Worm (Caenorhabditis elegans) whole organism, young adult: ENCODE data around the gene W05H9.4.

ENCODE experiments used
- B0019.2 ChIP-seq: fragments of 200-800 bp; sonication (Bioruptor generic); conservative IDR thresholded peaks from 2 replicates; pipeline ENCODE4 v1.3.6; 2022; ENCODE audit warnings: missing genetic modification reagents, missing genetic modification characterization, missing compliant biosample characterization
- B0261.1 ChIP-seq: sonication (generic microtip); optimal IDR thresholded peaks from 2 replicates; lab custom pipeline; 2016; ENCODE audit warnings: mild to moderate bottlenecking, missing genetic modification characterization, moderate library complexity, missing compliant biosample characterization
- C17E4.6 ChIP-seq: fragments of 200-800 bp; sonication (Bioruptor generic); IDR thresholded peaks from 2 replicates; pipeline ENCODE4 v1.3.6; 2022; ENCODE audit warnings: missing genetic modification reagents, missing genetic modification characterization, missing compliant biosample characterization
- F10E7.11 ChIP-seq: sonication (generic microtip); optimal IDR thresholded peaks from 2 replicates; lab custom pipeline; 2017; ENCODE audit warnings: mild to moderate bottlenecking, missing genetic modification characterization, moderate library complexity, missing compliant biosample characterization
- F33H1.4 ChIP-seq: fragments of 200-800 bp; sonication (Bioruptor generic); IDR thresholded peaks from 2 replicates; pipeline ENCODE4 v1.3.6; 2022; ENCODE audit warnings: missing genetic modification reagents, missing genetic modification characterization, missing compliant biosample characterization
- F52B5.7 ChIP-seq: sonication (generic microtip); optimal IDR thresholded peaks from 2 replicates; lab custom pipeline; 2016; ENCODE audit warnings: mild to moderate bottlenecking, missing genetic modification characterization, missing compliant biosample characterization
- K11D2.4 ChIP-seq: fragments of 200-800 bp; sonication (Bioruptor generic); IDR thresholded peaks from 2 replicates; pipeline ENCODE4 v1.3.6; 2022; ENCODE audit warnings: missing genetic modification reagents, missing genetic modification characterization, missing compliant biosample characterization
- T26A5.8 ChIP-seq: sonication (generic microtip); optimal IDR thresholded peaks from 2 replicates; lab custom pipeline; 2016; ENCODE audit warnings: missing genetic modification characterization, missing compliant biosample characterization
- Y56A3A.18 ChIP-seq: fragments of 200-800 bp; sonication (Bioruptor generic); IDR thresholded peaks from 2 replicates; pipeline ENCODE4 v1.3.6; 2022; ENCODE audit warnings: missing genetic modification reagents, missing genetic modification characterization, missing compliant biosample characterization
- Y67H2A.10 ChIP-seq: fragments of 200-800 bp; sonication (Bioruptor generic); conservative IDR thresholded peaks from 2 replicates; pipeline ENCODE4 v1.3.6; 2022; ENCODE audit warnings: missing genetic modification reagents, missing genetic modification characterization, missing compliant biosample characterization
- ZK185.1 ChIP-seq: sonication (generic microtip); optimal IDR thresholded peaks from 2 replicates; lab custom pipeline; 2016; ENCODE audit warnings: mild to moderate bottlenecking, missing genetic modification characterization, missing compliant biosample characterization; ENCODE audit not compliant: poor library complexity, severe bottlenecking
- ama-1 ChIP-seq, 3 experiments: fragments of 150-350 bp in 1 of 3; sonication (generic microtip) in 2 of 3; optimal IDR thresholded peaks; 2 replicates each; lab custom pipeline; 2014 to 2018; ENCODE audit warnings: missing biosample characterization in 2 of 3, missing genetic modification characterization in 2 of 3, missing genetic modification reagents in 2 of 3
- athp-1 ChIP-seq: sonication (generic microtip); optimal IDR thresholded peaks from 2 replicates; lab custom pipeline; 2017; ENCODE audit warnings: mild to moderate bottlenecking, missing genetic modification characterization, missing compliant biosample characterization
- attf-3 ChIP-seq: fragments of 200-800 bp; sonication (Bioruptor generic); conservative IDR thresholded peaks from 2 replicates; pipeline ENCODE4 v1.3.6; 2022; ENCODE audit warnings: missing genetic modification reagents, missing genetic modification characterization, missing compliant biosample characterization
- attf-6 ChIP-seq: fragments of 200-800 bp; sonication (Bioruptor generic); IDR thresholded peaks from 2 replicates; pipeline ENCODE4 v1.3.6; 2022; ENCODE audit warnings: missing genetic modification reagents, missing genetic modification characterization, missing compliant biosample characterization
- bed-1 ChIP-seq: fragments of 200-800 bp; sonication (Bioruptor generic); IDR thresholded peaks from 2 replicates; pipeline ENCODE4 v1.3.6; 2022; ENCODE audit warnings: missing genetic modification reagents, missing genetic modification characterization, missing compliant biosample characterization
- cebp-2 ChIP-seq: fragments of 200-800 bp; sonication (Bioruptor generic); IDR thresholded peaks from 2 replicates; pipeline ENCODE4 v1.3.6; 2022; ENCODE audit warnings: missing genetic modification characterization, missing compliant biosample characterization
- ceh-100 ChIP-seq: fragments of 200-800 bp; sonication (Bioruptor generic); IDR thresholded peaks from 2 replicates; pipeline ENCODE4 v1.3.6; 2022; ENCODE audit warnings: missing genetic modification reagents, missing genetic modification characterization, missing compliant biosample characterization
- ceh-40 ChIP-seq: fragments of 200-800 bp; sonication (Bioruptor generic); IDR thresholded peaks from 2 replicates; pipeline ENCODE4 v1.3.6; 2022; ENCODE audit warnings: missing genetic modification characterization, missing compliant biosample characterization
- ceh-91 ChIP-seq: fragments of 200-800 bp; sonication (Bioruptor generic); IDR thresholded peaks from 2 replicates; pipeline ENCODE4 v1.3.6; 2022; ENCODE audit warnings: missing genetic modification reagents, missing genetic modification characterization, missing compliant biosample characterization
- die-1 ChIP-seq: sonication (generic microtip); optimal IDR thresholded peaks from 2 replicates; lab custom pipeline; 2016; ENCODE audit warnings: missing genotype, mild to moderate bottlenecking, missing genetic modification characterization, missing compliant biosample characterization
- efl-1 ChIP-seq: fragments of 150-350 bp; optimal IDR thresholded peaks from 2 replicates; lab custom pipeline; 2014; ENCODE audit warnings: missing biosample characterization, missing genetic modification reagents, missing genetic modification characterization
- egl-18 ChIP-seq: fragments of 200-800 bp; sonication (Bioruptor generic); IDR thresholded peaks from 2 replicates; pipeline ENCODE4 v1.3.6; 2022; ENCODE audit warnings: missing genetic modification reagents, missing genetic modification characterization, missing compliant biosample characterization
- ekl-4 ChIP-seq: fragments of 200-800 bp; sonication (Bioruptor generic); IDR thresholded peaks from 2 replicates; pipeline ENCODE4 v1.3.6; 2022; ENCODE audit warnings: missing genetic modification reagents, missing genetic modification characterization, missing compliant biosample characterization
- hlh-12 ChIP-seq: sonication (generic microtip); optimal IDR thresholded peaks from 2 replicates; lab custom pipeline; 2016; ENCODE audit warnings: missing genetic modification characterization, missing compliant biosample characterization
- hmg-1.2 ChIP-seq: fragments of 200-800 bp; sonication (Bioruptor generic); IDR thresholded peaks from 2 replicates; pipeline ENCODE4 v1.3.6; 2022; ENCODE audit warnings: missing genetic modification reagents, missing genetic modification characterization, missing compliant biosample characterization
- hmg-20 ChIP-seq: fragments of 200-800 bp; sonication (Bioruptor generic); IDR thresholded peaks from 2 replicates; pipeline ENCODE4 v1.3.6; 2022; ENCODE audit warnings: missing genetic modification reagents, missing genetic modification characterization, missing compliant biosample characterization
- let-526 ChIP-seq: fragments of 200-800 bp; sonication (Bioruptor generic); IDR thresholded peaks from 2 replicates; pipeline ENCODE4 v1.3.6; 2022; ENCODE audit warnings: missing genetic modification reagents, missing genetic modification characterization, missing compliant biosample characterization
- lin-54 ChIP-seq: fragments of 200-800 bp; sonication (Bioruptor generic); optimal IDR thresholded peaks from 2 replicates; lab custom pipeline; 2018; ENCODE audit warnings: mild to moderate bottlenecking, missing genetic modification characterization, missing compliant biosample characterization
- lir-1 ChIP-seq: fragments of 200-800 bp; sonication (Bioruptor generic); conservative IDR thresholded peaks from 2 replicates; pipeline ENCODE4 v1.3.6; 2022; ENCODE audit warnings: missing genetic modification reagents, missing genetic modification characterization, missing compliant biosample characterization
- lsy-27 ChIP-seq: sonication (generic microtip); optimal IDR thresholded peaks from 2 replicates; lab custom pipeline; 2017; ENCODE audit warnings: missing genetic modification characterization, mild to moderate bottlenecking, missing compliant biosample characterization, antibody characterized with exemption, missing genotype, borderline replicate concordance; ENCODE audit not compliant: insufficient read depth
- madf-3 ChIP-seq: fragments of 200-800 bp; sonication (Bioruptor generic); IDR thresholded peaks from 2 replicates; pipeline ENCODE4 v1.3.6; 2022; ENCODE audit warnings: missing genetic modification reagents, missing genetic modification characterization, missing compliant biosample characterization
- madf-8 ChIP-seq: fragments of 200-800 bp; sonication (Bioruptor generic); conservative IDR thresholded peaks from 2 replicates; pipeline ENCODE4 v1.3.6; 2022; ENCODE audit warnings: missing genetic modification reagents, missing genetic modification characterization, missing compliant biosample characterization
- nfya-1 ChIP-seq: sonication (generic microtip); optimal IDR thresholded peaks from 2 replicates; lab custom pipeline; 2017; ENCODE audit warnings: antibody characterized with exemption, missing compliant biosample characterization, missing genetic modification characterization, borderline replicate concordance; ENCODE audit not compliant: insufficient read depth
- nhr-80 ChIP-seq: sonication (generic microtip); optimal IDR thresholded peaks from 2 replicates; lab custom pipeline; 2016; ENCODE audit warnings: missing genetic modification characterization, missing compliant biosample characterization
- nhr-90 ChIP-seq: sonication (generic microtip); optimal IDR thresholded peaks from 2 replicates; lab custom pipeline; 2016; ENCODE audit warnings: missing genotype, mild to moderate bottlenecking, missing genetic modification characterization, missing compliant biosample characterization
- pbrm-1 ChIP-seq: fragments of 200-800 bp; sonication (Bioruptor generic); IDR thresholded peaks from 2 replicates; pipeline ENCODE4 v1.3.6; 2022; ENCODE audit warnings: missing genetic modification reagents, missing genetic modification characterization, missing compliant biosample characterization
- rec-8 ChIP-seq, 2 experiments: sonication (generic microtip); optimal IDR thresholded peaks; 2 replicates each; lab custom pipeline; 2016; ENCODE audit warnings: mild to moderate bottlenecking in 2 of 2, missing genetic modification characterization in 2 of 2, missing genetic modification reagents in 2 of 2, missing genotype in 2 of 2, missing biosample characterization in 1 of 2, missing compliant biosample characterization in 1 of 2, moderate library complexity in 1 of 2
- repo-1 ChIP-seq: sonication (generic microtip); optimal IDR thresholded peaks from 2 replicates; lab custom pipeline; 2017; ENCODE audit warnings: mild to moderate bottlenecking, missing genetic modification characterization, missing compliant biosample characterization
- sdz-38 ChIP-seq: sonication (generic microtip); optimal IDR thresholded peaks from 2 replicates; lab custom pipeline; 2016; ENCODE audit warnings: missing genotype, missing genetic modification characterization, missing compliant biosample characterization
- sea-2 ChIP-seq: fragments of 200-800 bp; sonication (Bioruptor generic); IDR thresholded peaks from 2 replicates; pipeline ENCODE4 v1.3.6; 2022; ENCODE audit warnings: missing genetic modification characterization, missing compliant biosample characterization
- snpc-3.4 ChIP-seq: sonication (generic microtip); optimal IDR thresholded peaks from 2 replicates; lab custom pipeline; 2017; ENCODE audit warnings: missing genetic modification characterization, mild to moderate bottlenecking, missing compliant biosample characterization, antibody characterized with exemption, moderate library complexity, missing genotype, missing genetic modification reagents
- tbp1 ChIP-seq: fragments of 200-800 bp; sonication (Bioruptor generic); optimal IDR thresholded peaks from 2 replicates; lab custom pipeline; 2018; ENCODE audit warnings: mild to moderate bottlenecking, missing genetic modification characterization, missing compliant biosample characterization
- unc-62 ChIP-seq: fragments of 150-350 bp; optimal IDR thresholded peaks from 2 replicates; lab custom pipeline; 2014; ENCODE audit warnings: missing biosample characterization, missing genetic modification reagents, missing genetic modification characterization
- xnd-1 ChIP-seq: sonication (generic microtip); optimal IDR thresholded peaks from 2 replicates; lab custom pipeline; 2016; ENCODE audit warnings: missing genotype, missing genetic modification reagents, missing genetic modification characterization, missing compliant biosample characterization
- ztf-18 ChIP-seq: sonication (generic microtip); optimal IDR thresholded peaks from 2 replicates; lab custom pipeline; 2016; ENCODE audit warnings: missing genotype, mild to moderate bottlenecking, missing genetic modification characterization, missing compliant biosample characterization
- ztf-22 ChIP-seq: fragments of 200-800 bp; sonication (Bioruptor generic); optimal IDR thresholded peaks from 2 replicates; lab custom pipeline; 2018; ENCODE audit warnings: mild to moderate bottlenecking, missing genetic modification characterization, moderate library complexity, missing compliant biosample characterization
- ztf-25 ChIP-seq: fragments of 200-800 bp; sonication (Bioruptor generic); IDR thresholded peaks from 2 replicates; pipeline ENCODE4 v1.3.6; 2022; ENCODE audit warnings: missing genetic modification reagents, missing genetic modification characterization, missing compliant biosample characterization
- ztf-6 ChIP-seq: fragments of 200-800 bp; sonication (Bioruptor generic); IDR thresholded peaks from 2 replicates; pipeline ENCODE4 v1.3.6; 2022; ENCODE audit warnings: missing genetic modification reagents, missing genetic modification characterization, missing compliant biosample characterization

W05H9.4 gene

DNA sequence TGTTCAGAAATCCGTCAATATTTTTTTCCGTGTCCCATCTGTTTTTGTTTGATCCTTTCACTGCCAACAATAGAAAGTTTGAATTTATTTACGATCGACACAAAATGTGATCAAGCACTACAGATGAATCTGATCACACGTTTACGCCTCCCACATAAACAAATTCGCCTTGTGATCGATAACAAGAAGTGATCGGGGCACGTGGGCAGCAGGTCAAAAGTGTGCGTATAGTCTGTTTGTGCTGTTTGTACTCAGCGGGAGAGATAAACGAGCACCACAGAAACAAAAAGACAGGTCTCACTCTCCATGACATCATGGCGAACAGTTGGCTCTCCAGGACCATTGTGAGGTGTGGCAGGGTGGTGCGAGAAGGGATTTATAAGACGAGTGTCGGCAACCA, 7.9 kb upstream of the W05H9.4 start (continued):
- TF ChIP-seq hmg-1.2 (GFP tag; lab: Robert Waterston, UW) (no peak), attf-3 (GFP tag; lab: Robert Waterston, UW) (no peak), sea-2 (GFP tag; lab: Robert Waterston, UW) (peak; percentile 51; the same call in 1 of the 2 replicates), xnd-1 (tag; lab: Kevin White, UChicago) (no peak), repo-1 (tag; lab: Kevin White, UChicago) (peak; percentile 62), egl-18 (GFP tag; lab: Robert Waterston, UW) (no peak), ama-1 (optimal IDR thresholded peaks at IDR 0.05; lab: Kevin White, UChicago) (peak; percentile 62), ama-1 (GFP tag; optimal IDR thresholded peaks at IDR 0.05; lab: Kevin White, UChicago) (no peak), nfya-1 (tag; lab: Kevin White, UChicago) (no peak), B0261.1 (tag; lab: Kevin White, UChicago) (no peak), ztf-22 (GFP tag; lab: Kevin White, UChicago) (peak; percentile 81), nhr-80 (tag; lab: Kevin White, UChicago) (peak; percentile 90), attf-6 (GFP tag; lab: Robert Waterston, UW) (no peak), Y67H2A.10 (GFP tag; lab: Robert Waterston, UW) (no peak), C17E4.6 (no peak), ZK185.1 (tag; lab: Kevin White, UChicago) (no peak), ztf-25 (GFP tag; lab: Robert Waterston, UW) (no peak), F33H1.4 (no peak), unc-62 (no peak), bed-1 (GFP tag; lab: Robert Waterston, UW) (no peak), F52B5.7 (tag; lab: Kevin White, UChicago) (no peak), efl-1 (GFP tag; lab: Kevin White, UChicago) (no peak), ztf-6 (GFP tag; lab: Robert Waterston, UW) (no peak), sdz-38 (tag; lab: Kevin White, UChicago) (no peak), nhr-90 (tag; lab: Kevin White, UChicago) (peak; percentile 78), let-526 (GFP tag; lab: Robert Waterston, UW) (peak; percentile 77; the same call in 1 of the 2 replicates), snpc-3.4 (no peak), lin-54 (GFP tag; lab: Kevin White, UChicago) (peak; percentile 38), ztf-18 (tag; lab: Kevin White, UChicago) (no peak), ceh-100 (GFP tag; lab: Robert Waterston, UW) (no peak; the same call in 1 of the 2 replicates), pbrm-1 (GFP tag; lab: Robert Waterston, UW) (peak; percentile 70; the same call in 1 of the 2 replicates), ceh-91 (no peak), ekl-4 (GFP tag; lab: Robert Waterston, UW) (no peak), K11D2.4 (GFP tag; lab: Robert Waterston, UW) (peak; percentile 63; the same call in 1 of the 2 replicates), hlh-12 (tag; lab: Kevin White, UChicago) (no peak), rec-8 (tag; optimal IDR thresholded peaks at IDR 0.05; lab: Kevin White, UChicago) (no peak), F10E7.11 (no peak), T26A5.8 (no peak), hmg-20 (GFP tag; lab: Robert Waterston, UW) (no peak), madf-8 (GFP tag; lab: Robert Waterston, UW) (no peak), ceh-40 (no peak), B0019.2 (no peak), Y56A3A.18 (GFP tag; lab: Robert Waterston, UW) (no peak), lir-1 (GFP tag; lab: Robert Waterston, UW) (peak; percentile 65), cebp-2 (no peak), madf-3 (no peak), die-1 (tag; lab: Kevin White, UChicago) (no peak), lsy-27 (tag; lab: Kevin White, UChicago) (no peak), athp-1 (tag; lab: Kevin White, UChicago) (peak; percentile 24), tbp1 (GFP tag; lab: Kevin White, UChicago) (peak; percentile 61)
